Worm (Caenorhabditis elegans) whole organism, L4 larva: Measurements from ENCODE around the gene K03A11.4.

Experiments used
- D1046.2 ChIP-seq: fragments of 200-800 bp; sonication (Bioruptor generic); IDR thresholded peaks from 2 replicates; pipeline ENCODE4 v1.3.6; 2022; ENCODE audit warnings: missing genetic modification characterization, missing compliant biosample characterization
- F26F4.8 ChIP-seq: fragments of 200-800 bp; sonication (Bioruptor generic); conservative IDR thresholded peaks from 2 replicates; pipeline ENCODE4 v1.3.6; 2022; ENCODE audit warnings: missing genetic modification characterization, missing compliant biosample characterization
- F44E2.7 ChIP-seq: fragments of 200-800 bp; sonication (Bioruptor generic); IDR thresholded peaks from 2 replicates; pipeline ENCODE4 v2.1.2; 2022; ENCODE audit warnings: missing genetic modification characterization, missing compliant biosample characterization
- aha-1 ChIP-seq: fragments of 150-350 bp; peaks from one replicate; lab custom pipeline; 2014; ENCODE audit warnings: missing biosample characterization, missing genetic modification characterization
- ama-1 ChIP-seq: fragments of 150-350 bp; optimal IDR thresholded peaks from 2 replicates; lab custom pipeline; 2014; ENCODE audit warnings: inconsistent platforms, mixed read lengths
- arid-1 ChIP-seq: fragments of 200-800 bp; sonication (Bioruptor generic); conservative IDR thresholded peaks from 2 replicates; pipeline ENCODE4 v1.3.6; 2022; ENCODE audit warnings: missing genetic modification reagents, missing genetic modification characterization, missing compliant biosample characterization
- attf-4 ChIP-seq: sonication (generic microtip); optimal IDR thresholded peaks from 3 replicates; lab custom pipeline; 2017; ENCODE audit warnings: missing biosample characterization, missing genetic modification characterization
- ceh-20 ChIP-seq: fragments of 200-800 bp; sonication (Bioruptor generic); IDR thresholded peaks from 2 replicates; pipeline ENCODE4 v1.3.6; 2022; ENCODE audit warnings: missing genetic modification reagents, missing genetic modification characterization, missing compliant biosample characterization
- ceh-28 ChIP-seq: fragments of 150-350 bp; optimal IDR thresholded peaks from 2 replicates; lab custom pipeline; 2014; ENCODE audit warnings: missing biosample characterization, missing genetic modification reagents, missing genetic modification characterization
- daf-8 ChIP-seq: fragments of 200-800 bp; sonication (Bioruptor generic); IDR thresholded peaks from 2 replicates; pipeline ENCODE4 v1.3.6; 2022; ENCODE audit warnings: missing genetic modification characterization, missing compliant biosample characterization
- dmd-6 ChIP-seq: fragments of 200-800 bp; sonication (Bioruptor generic); IDR thresholded peaks from 2 replicates; pipeline ENCODE4 v1.3.6; 2022; ENCODE audit warnings: missing genetic modification reagents, missing genetic modification characterization, missing compliant biosample characterization
- dmd-9 ChIP-seq: fragments of 200-800 bp; sonication (Bioruptor generic); IDR thresholded peaks from 2 replicates; pipeline ENCODE4 v1.3.6; 2022; ENCODE audit warnings: missing genetic modification reagents, missing genetic modification characterization, missing compliant biosample characterization
- dve-1 ChIP-seq: sonication (generic microtip); optimal IDR thresholded peaks from 2 replicates; lab custom pipeline; 2017; ENCODE audit warnings: antibody characterized with exemption, mild to moderate bottlenecking, missing genetic modification characterization, missing compliant biosample characterization; ENCODE audit not compliant: insufficient read depth
- hif-1 ChIP-seq, 2 experiments: sonication (generic microtip); optimal IDR thresholded peaks; 2 replicates each; lab custom pipeline; 2016 to 2017; ENCODE audit warnings: missing compliant biosample characterization in 2 of 2, missing genetic modification characterization in 2 of 2, missing genetic modification reagents in 2 of 2, missing genotype in 2 of 2, mild to moderate bottlenecking in 1 of 2
- hlh-11 ChIP-seq: fragments of 200-800 bp; sonication (Bioruptor generic); optimal IDR thresholded peaks from 2 replicates; lab custom pipeline; 2018; ENCODE audit warnings: mild to moderate bottlenecking, missing genetic modification characterization, missing compliant biosample characterization
- hlh-30 ChIP-seq: sonication (generic microtip); optimal IDR thresholded peaks from 2 replicates; lab custom pipeline; 2017; ENCODE audit warnings: antibody characterized with exemption, mild to moderate bottlenecking, missing genetic modification characterization, missing compliant biosample characterization; ENCODE audit not compliant: insufficient read depth
- hmg-1.1 ChIP-seq: fragments of 200-800 bp; sonication (Bioruptor generic); IDR thresholded peaks from 2 replicates; pipeline ENCODE4 v1.3.6; 2022; ENCODE audit warnings: missing genetic modification reagents, missing genetic modification characterization, missing compliant biosample characterization
- lim-7 ChIP-seq: fragments of 200-800 bp; sonication (Bioruptor generic); IDR thresholded peaks from 2 replicates; pipeline ENCODE4 v1.3.6; 2022; ENCODE audit warnings: missing genetic modification characterization, missing compliant biosample characterization
- lin-1 ChIP-seq: fragments of 200-800 bp; sonication (Bioruptor generic); IDR thresholded peaks from 2 replicates; pipeline ENCODE4 v1.3.6; 2022; ENCODE audit warnings: missing genetic modification reagents, missing genetic modification characterization, missing compliant biosample characterization
- lin-13 ChIP-seq: fragments of 150-350 bp; optimal IDR thresholded peaks from 2 replicates; lab custom pipeline; 2014; ENCODE audit warnings: missing biosample characterization, missing genetic modification reagents, missing genetic modification characterization
- lin-15B ChIP-seq: fragments of 150-350 bp; sonication (generic microtip); optimal IDR thresholded peaks from 3 replicates; lab custom pipeline; 2014; ENCODE audit warnings: missing biosample characterization, missing genetic modification characterization
- mdl-1 ChIP-seq, 2 experiments: fragments of 150-350 bp in 1 of 2; sonication (generic microtip) in 1 of 2; optimal IDR thresholded peaks; 2 replicates each; lab custom pipeline; 2014 to 2017; ENCODE audit warnings: missing biosample characterization in 2 of 2, missing genetic modification characterization in 2 of 2
- mep-1 ChIP-seq: fragments of 150-350 bp; sonication (generic microtip); optimal IDR thresholded peaks from 3 replicates; lab custom pipeline; 2014; ENCODE audit warnings: missing biosample characterization, missing genetic modification characterization
- mxl-3 ChIP-seq: fragments of 200-800 bp; sonication (Bioruptor generic); optimal IDR thresholded peaks from 2 replicates; lab custom pipeline; 2018; ENCODE audit warnings: mild to moderate bottlenecking, missing genetic modification characterization, missing compliant biosample characterization
- nhr-11 ChIP-seq: fragments of 150-350 bp; optimal IDR thresholded peaks from 2 replicates; lab custom pipeline; 2014; ENCODE audit warnings: missing biosample characterization, missing genetic modification characterization
- nhr-111 ChIP-seq: fragments of 200-800 bp; sonication (Bioruptor generic); optimal IDR thresholded peaks from 2 replicates; lab custom pipeline; 2018; ENCODE audit warnings: mild to moderate bottlenecking, missing genetic modification characterization, missing compliant biosample characterization
- nhr-25 ChIP-seq: sonication (generic microtip); optimal IDR thresholded peaks from 2 replicates; lab custom pipeline; 2017; ENCODE audit warnings: missing genetic modification characterization, mild to moderate bottlenecking, missing compliant biosample characterization, antibody characterized with exemption, moderate library complexity, borderline replicate concordance; ENCODE audit not compliant: insufficient read depth
- nhr-28 ChIP-seq: fragments of 150-350 bp; optimal IDR thresholded peaks from 2 replicates; lab custom pipeline; 2014; ENCODE audit warnings: missing biosample characterization, missing genetic modification characterization
- nhr-41 ChIP-seq: fragments of 200-800 bp; sonication (Bioruptor generic); IDR thresholded peaks from 2 replicates; pipeline ENCODE4 v1.3.6; 2022; ENCODE audit warnings: missing genetic modification reagents, missing genetic modification characterization, missing compliant biosample characterization
- nhr-76 ChIP-seq: fragments of 150-350 bp; optimal IDR thresholded peaks from 2 replicates; lab custom pipeline; 2014; ENCODE audit warnings: missing biosample characterization, missing genetic modification characterization
- pqm-1 ChIP-seq: sonication (generic microtip); optimal IDR thresholded peaks from 2 replicates; lab custom pipeline; 2017; ENCODE audit warnings: missing biosample characterization, missing genetic modification characterization
- sdz-12 ChIP-seq: fragments of 200-800 bp; sonication (Bioruptor generic); optimal IDR thresholded peaks from 2 replicates; lab custom pipeline; 2018; ENCODE audit warnings: mild to moderate bottlenecking, missing genetic modification characterization, missing compliant biosample characterization
- snpc-4 ChIP-seq: fragments of 150-350 bp; optimal IDR thresholded peaks from 2 replicates; lab custom pipeline; 2014; ENCODE audit warnings: missing biosample characterization, missing genetic modification characterization
- tag-97 ChIP-seq: fragments of 200-800 bp; sonication (Bioruptor generic); IDR thresholded peaks from 2 replicates; pipeline ENCODE4 v1.3.6; 2022; ENCODE audit warnings: missing genetic modification characterization, missing compliant biosample characterization
- tra-1 ChIP-seq: fragments of 200-800 bp; sonication (Bioruptor generic); IDR thresholded peaks from 2 replicates; pipeline ENCODE4 v1.3.6; 2022; ENCODE audit warnings: missing genetic modification reagents, missing genetic modification characterization, missing compliant biosample characterization
- unc-39 ChIP-seq: sonication (generic microtip); optimal IDR thresholded peaks from 2 replicates; lab custom pipeline; 2017; ENCODE audit warnings: missing biosample characterization, missing genetic modification characterization
- zag-1 ChIP-seq: fragments of 150-350 bp; optimal IDR thresholded peaks from 2 replicates; lab custom pipeline; 2014; ENCODE audit warnings: missing biosample characterization, missing genetic modification characterization
- zfp-2 ChIP-seq: sonication (generic microtip); optimal IDR thresholded peaks from 2 replicates; lab custom pipeline; 2016; ENCODE audit warnings: mild to moderate bottlenecking, missing genetic modification characterization, missing compliant biosample characterization
- zfp-3 ChIP-seq: fragments of 200-800 bp; sonication (Bioruptor generic); conservative IDR thresholded peaks from 2 replicates; pipeline ENCODE4 v1.3.6; 2022; ENCODE audit warnings: missing genetic modification reagents, missing genetic modification characterization, missing compliant biosample characterization
- zip-2 ChIP-seq: fragments of 150-350 bp; optimal IDR thresholded peaks from 2 replicates; lab custom pipeline; 2014; ENCODE audit warnings: missing biosample characterization, missing genetic modification characterization
- ztf-11 ChIP-seq: fragments of 150-350 bp; optimal IDR thresholded peaks from 2 replicates; lab custom pipeline; 2014; ENCODE audit warnings: missing biosample characterization, missing genetic modification characterization

The K03A11.4 gene

ce11 chrX:13106177-13106761 is 28.3 kb downstream of the K03A11.4 start (continued):
- no peak for TF ChIP-seq ceh-28 (tag; lab: Kevin White, UChicago)
- peak; percentile 75 for TF ChIP-seq aha-1 (tag; lab: Kevin White, UChicago)
- TF ChIP-seq mdl-1 (tag; optimal IDR thresholded peaks at IDR 0.05; lab: Kevin White, UChicago): peak in 1 of 2 experiments; percentile 42
- TF ChIP-seq hif-1 (tag; optimal IDR thresholded peaks at IDR 0.05; lab: Kevin White, UChicago): peak in 1 of 2 experiments; percentile 76
- no peak for TF ChIP-seq F44E2.7
- TF ChIP-seq zag-1 (tag; lab: Kevin White, UChicago): no peak
- TF ChIP-seq dmd-9: no peak
- peak; percentile 59 for TF ChIP-seq nhr-28 (tag; lab: Kevin White, UChicago)
- no peak for TF ChIP-seq zip-2 (tag; lab: Kevin White, UChicago)
- peak; percentile 72 for TF ChIP-seq hlh-30
- no peak for TF ChIP-seq attf-4 (tag; lab: Kevin White, UChicago)
- TF ChIP-seq nhr-111 (GFP tag; lab: Kevin White, UChicago): no peak
- TF ChIP-seq tra-1: peak; percentile 31; the same call in 1 of the 2 replicates
- TF ChIP-seq D1046.2: no peak

ce11 chrX:13108664-13109063 is 30.7 kb downstream of the K03A11.4 start:
- peak; percentile 52 for TF ChIP-seq lin-13 (GFP tag; lab: Kevin White, UChicago)
- TF ChIP-seq sdz-12 (GFP tag; lab: Kevin White, UChicago): peak; percentile 36
- peak; percentile 56; the same call in 1 of the 2 replicates for TF ChIP-seq zfp-3
- no peak for TF ChIP-seq nhr-11 (tag; lab: Kevin White, UChicago)
- no peak; the same call in 1 of the 2 replicates for TF ChIP-seq dmd-6 (GFP tag; lab: Robert Waterston, UW)
- no peak for TF ChIP-seq tag-97 (GFP tag; lab: Robert Waterston, UW)
- TF ChIP-seq nhr-41 (GFP tag; lab: Robert Waterston, UW): peak; percentile 74; the same call in 1 of the 2 replicates
- TF ChIP-seq hmg-1.1 (GFP tag; lab: Robert Waterston, UW): peak; percentile 29; the same call in 1 of the 2 replicates
- no peak for TF ChIP-seq hif-1 (tag; optimal IDR thresholded peaks at IDR 0.05; lab: Kevin White, UChicago)
- no peak for TF ChIP-seq lin-1 (GFP tag; lab: Robert Waterston, UW)
- TF ChIP-seq ama-1 (lab: Kevin White, UChicago): no peak
- TF ChIP-seq hlh-11 (tag; lab: Kevin White, UChicago): peak; percentile 54
- TF ChIP-seq ceh-20 (GFP tag; lab: Robert Waterston, UW): no peak
- TF ChIP-seq mdl-1 (tag; optimal IDR thresholded peaks at IDR 0.05; lab: Kevin White, UChicago): no peak
- TF ChIP-seq daf-8 (GFP tag; lab: Robert Waterston, UW): no peak
- no peak for TF ChIP-seq lin-15B (tag; lab: Kevin White, UChicago)
- no peak for TF ChIP-seq ztf-11
- TF ChIP-seq aha-1 (tag; lab: Kevin White, UChicago): peak; percentile 47
- no peak for TF ChIP-seq zag-1 (tag; lab: Kevin White, UChicago)
- TF ChIP-seq attf-4 (tag; lab: Kevin White, UChicago): no peak
- TF ChIP-seq mxl-3: peak; percentile 23
- TF ChIP-seq dve-1 (tag; lab: Kevin White, UChicago): peak; percentile 46
- peak; percentile 26 for TF ChIP-seq hlh-30
- no peak for TF ChIP-seq snpc-4 (tag; lab: Kevin White, UChicago)
- TF ChIP-seq F26F4.8 (GFP tag; lab: Robert Waterston, UW): no peak
- TF ChIP-seq mep-1 (tag; lab: Kevin White, UChicago): peak; percentile 44
- TF ChIP-seq nhr-25 (tag; lab: Kevin White, UChicago): no peak
- no peak for TF ChIP-seq lim-7 (GFP tag; lab: Robert Waterston, UW)
- TF ChIP-seq nhr-76: no peak

- TF ChIP-seq zfp-3 (no peak), dmd-6 (GFP tag; lab: Robert Waterston, UW) (no peak), sdz-12 (GFP tag; lab: Kevin White, UChicago) (no peak), arid-1 (no peak), zfp-2 (tag; lab: Kevin White, UChicago) (no peak), pqm-1 (tag; lab: Kevin White, UChicago) (no peak), mep-1 (tag; lab: Kevin White, UChicago) (no peak), unc-39 (tag; lab: Kevin White, UChicago) (no peak), tag-97 (GFP tag; lab: Robert Waterston, UW) (no peak), lin-1 (GFP tag; lab: Robert Waterston, UW) (no peak), lim-7 (GFP tag; lab: Robert Waterston, UW) (no peak), mxl-3 (no peak)
These were observed 32.0 kb downstream of the K03A11.4 start for ce11 chrX:13110004-13110403.
